Worm (Caenorhabditis elegans): ENCODE results near the gene nlp-17.

- TF ChIP-seq nhr-77 (tag; optimal IDR thresholded peaks at IDR 0.05): no peak
- no peak for TF ChIP-seq ceh-82 (tag; optimal IDR thresholded peaks at IDR 0.05)
- no peak for TF ChIP-seq nhr-237 (tag; optimal IDR thresholded peaks at IDR 0.05)
- no peak for TF ChIP-seq ama-1 (optimal IDR thresholded peaks at IDR 0.05)
- no peak for TF ChIP-seq nhr-90 (tag; optimal IDR thresholded peaks at IDR 0.05; ENCODE audit: poor library complexity)
- TF ChIP-seq blmp-1 (tag; optimal IDR thresholded peaks at IDR 0.05): no peak
- TF ChIP-seq elt-3 (tag; optimal IDR thresholded peaks at IDR 0.05): no peak
- no peak for TF ChIP-seq alr-1 (tag; optimal IDR thresholded peaks at IDR 0.05; ENCODE audit: borderline replicate concordance)
Measured at ce11 chrIV:13493719-13494118, 11.8 kb downstream of the nlp-17 start.

Data from whole organism, L1 larva.